Worm (Caenorhabditis elegans) whole organism, L1 larva: ENCODE results near the gene T10B9.9.

Experiments used
- aly-2 ChIP-seq: fragments of 150-350 bp; optimal IDR thresholded peaks from 2 replicates; lab custom pipeline; 2014; ENCODE audit warnings: missing biosample characterization, missing genetic modification characterization
- lin-13 ChIP-seq: fragments of 150-350 bp; optimal IDR thresholded peaks from 2 replicates; lab custom pipeline; 2014; ENCODE audit warnings: missing biosample characterization, missing genetic modification reagents, missing genetic modification characterization
- mdl-1 ChIP-seq, 2 experiments: fragments of 150-350 bp; optimal IDR thresholded peaks; 2 replicates each; lab custom pipeline; 2014 to 2017; ENCODE audit warnings: missing biosample characterization in 2 of 2, missing genetic modification characterization in 2 of 2, inconsistent platforms in 1 of 2
- nhr-12 ChIP-seq: sonication (generic microtip); optimal IDR thresholded peaks from 2 replicates; lab custom pipeline; 2017; ENCODE audit warnings: missing biosample characterization, missing genetic modification characterization
- nhr-237 ChIP-seq: fragments of 150-350 bp; optimal IDR thresholded peaks from 2 replicates; lab custom pipeline; 2014; ENCODE audit warnings: missing biosample characterization, missing genetic modification characterization
- pqm-1 ChIP-seq: sonication (generic microtip); optimal IDR thresholded peaks from 3 replicates; lab custom pipeline; 2017; ENCODE audit warnings: missing biosample characterization, missing genetic modification characterization
- sox-4 ChIP-seq: sonication (generic microtip); optimal IDR thresholded peaks from 2 replicates; lab custom pipeline; 2016; ENCODE audit warnings: missing genetic modification characterization, missing compliant biosample characterization

DNA sequence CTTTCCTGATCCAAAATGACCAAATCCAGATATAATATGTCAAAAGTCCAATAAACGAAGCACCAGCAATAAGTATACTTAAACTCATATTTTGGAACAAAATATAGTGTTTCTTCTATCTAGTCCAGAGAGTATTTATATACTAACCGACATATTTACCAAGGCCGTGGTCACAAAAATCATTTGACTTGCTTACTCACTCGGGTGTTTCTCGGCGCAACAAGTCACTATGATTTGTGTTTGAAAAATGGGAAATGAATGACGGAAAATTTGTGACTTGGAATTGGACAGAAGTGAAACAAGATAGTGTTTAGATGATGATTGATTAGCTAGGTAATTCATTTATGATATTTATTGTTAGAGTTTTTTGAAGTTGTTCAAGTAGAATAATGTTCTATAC lies 24.6 kb upstream of the T10B9.9 start, which contains the start of gene cyp-13A5:
- TF ChIP-seq aly-2 (no peak), mdl-1 (tag; optimal IDR thresholded peaks at IDR 0.05; lab: Kevin White, UChicago) (peak in 1 of 2 experiments; percentile 5), sox-4 (tag; lab: Kevin White, UChicago) (no peak), lin-13 (GFP tag; lab: Kevin White, UChicago) (no peak), pqm-1 (tag; lab: Kevin White, UChicago) (no peak), nhr-12 (tag; lab: Kevin White, UChicago) (no peak), nhr-237 (tag; lab: Kevin White, UChicago) (no peak)
